Fruit fly (Drosophila melanogaster) whole organism: ENCODE data around the gene NijB.

Experiments
- CG8478 ChIP-seq: fragments of >200 bp; optimal IDR thresholded peaks from 2 replicates; lab custom pipeline; 2018; ENCODE audit warnings: inconsistent platforms
- Dll ChIP-seq: fragments of >200 bp; optimal IDR thresholded peaks from 2 replicates; lab custom pipeline; 2017
- pan ChIP-seq: fragments of >200 bp; optimal IDR thresholded peaks from 2 replicates; lab custom pipeline; 2017
- psq ChIP-seq: fragments of >200 bp; optimal IDR thresholded peaks from 2 replicates; lab custom pipeline; 2017
- usp ChIP-seq: fragments of >200 bp; optimal IDR thresholded peaks from 2 replicates; lab custom pipeline; 2017; ENCODE audit warnings: missing biosample characterization, missing genetic modification characterization, mixed read lengths

DNA sequence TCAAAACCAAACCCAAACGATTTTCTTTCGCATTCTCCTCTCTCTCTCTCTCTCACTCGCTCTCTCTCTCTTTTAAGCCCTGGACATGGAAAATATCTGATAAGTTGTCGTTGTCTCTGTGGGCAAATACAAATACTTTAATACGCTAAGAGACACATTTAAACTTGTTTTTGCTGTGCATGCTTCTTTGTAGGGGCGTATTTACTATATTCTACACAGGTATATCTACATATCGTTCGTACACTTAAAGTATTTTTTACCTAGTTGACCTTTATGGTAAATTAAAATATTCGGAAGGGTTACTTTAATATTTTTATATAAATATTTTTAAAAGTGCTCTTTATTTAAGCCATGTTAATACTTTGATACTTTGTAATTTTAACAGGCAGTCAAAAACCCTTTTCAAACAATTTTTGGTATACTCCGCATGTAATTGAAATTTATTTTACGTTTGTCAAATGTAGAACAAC lies 45.9 kb upstream of the NijB start:
- TF ChIP-seq pan (no peak), CG8478 (lab: Kevin White, UChicago) (no peak), psq (lab: Kevin White, UChicago) (no peak), usp (GFP tag; lab: Kevin White, UChicago) (no peak), Dll (lab: Kevin White, UChicago) (no peak)
